Worm (Caenorhabditis elegans): Measurements from ENCODE around the gene srh-74.

- no peak for TF ChIP-seq elt-2 (tag; optimal IDR thresholded peaks at IDR 0.05)
- no peak for TF ChIP-seq ztf-16 (tag; optimal IDR thresholded peaks at IDR 0.05)
- no peak for TF ChIP-seq ama-1 (optimal IDR thresholded peaks at IDR 0.05)
- TF ChIP-seq pqm-1 (tag; optimal IDR thresholded peaks at IDR 0.05): no peak
- TF ChIP-seq ceh-9 (tag; optimal IDR thresholded peaks at IDR 0.05): no peak
- TF ChIP-seq ref-2 (tag; optimal IDR thresholded peaks at IDR 0.05): no peak
- TF ChIP-seq rnt-1 (tag; optimal IDR thresholded peaks at IDR 0.05): no peak
- TF ChIP-seq eyg-1 (tag; optimal IDR thresholded peaks at IDR 0.05): no peak
- no peak for TF ChIP-seq pax-1 (tag; optimal IDR thresholded peaks at IDR 0.05)
These were observed 47.3 kb upstream of the srh-74 start, which contains the start of gene Y42A5A.3 for ce11 chrV:11095873-11096272.

Measured in whole organism, late embryonic.